Worm (Caenorhabditis elegans): ENCODE data around the gene W01F3.2.

W01F3.2 gene

ce11 chrV:20660025-20660424 lies at the start of gene W01F3.2:
TSS of gene W01F3.2 (plus strand) at chrV:20660325.
- TF ChIP-seq unc-62 (GFP tag; optimal IDR thresholded peaks at IDR 0.05) = no peak

- no peak for TF ChIP-seq unc-62 (GFP tag; optimal IDR thresholded peaks at IDR 0.05)
Observed at ce11 chrV:20618632-20619031, 41.5 kb upstream of the W01F3.2 start, which contains the start of gene F46B3.7. TSS of gene F46B3.7 (minus strand) at chrV:20618732.

ce11 chrV:20623060-20623459 lies 37.1 kb upstream of the W01F3.2 start, which contains the start of gene F46B3.8:
TSS of gene F46B3.8 (minus strand) at chrV:20623160.
- no peak for TF ChIP-seq unc-62 (GFP tag; optimal IDR thresholded peaks at IDR 0.05)

- no peak for TF ChIP-seq unc-62 (GFP tag; optimal IDR thresholded peaks at IDR 0.05)
Observed at ce11 chrV:20625260-20625659, 34.9 kb upstream of the W01F3.2 start.

ce11 chrV:20626043-20626761 lies 33.9 kb upstream of the W01F3.2 start, which contains the start of the genes F46B3.9 and srz-18:
TSS of gene F46B3.9 (minus strand) at chrV:20626143.
TSS of gene srz-18 (plus strand) at chrV:20626711.
- no peak for TF ChIP-seq unc-62 (GFP tag; optimal IDR thresholded peaks at IDR 0.05)

ce11 chrV:20631255-20631654 lies 28.9 kb upstream of the W01F3.2 start, which contains the start of gene F46B3.14:
TSS of gene F46B3.14 (minus strand) at chrV:20631355.
- TF ChIP-seq unc-62 (GFP tag; optimal IDR thresholded peaks at IDR 0.05) = no peak

ce11 chrV:20633619-20634018 lies 26.5 kb upstream of the W01F3.2 start, which contains the start of gene F46B3.15:
TSS of gene F46B3.15 (minus strand) at chrV:20633719.
- TF ChIP-seq unc-62 (GFP tag; optimal IDR thresholded peaks at IDR 0.05) = no peak

- no peak for TF ChIP-seq unc-62 (GFP tag; optimal IDR thresholded peaks at IDR 0.05)
Observed at ce11 chrV:20634330-20634729, 25.8 kb upstream of the W01F3.2 start, which contains the start of gene F46B3.16. TSS of gene F46B3.16 (plus strand) at chrV:20634630.

- TF ChIP-seq unc-62 (GFP tag; optimal IDR thresholded peaks at IDR 0.05) = no peak
Observed at ce11 chrV:20636855-20637254, 23.3 kb upstream of the W01F3.2 start, which contains the start of gene ttr-13. TSS of gene ttr-13 (minus strand) at chrV:20636955.

- no peak for TF ChIP-seq unc-62 (GFP tag; optimal IDR thresholded peaks at IDR 0.05)
Observed at ce11 chrV:20638344-20638743, 21.8 kb upstream of the W01F3.2 start, which contains the start of gene Y44A6B.3. TSS of gene Y44A6B.3 (minus strand) at chrV:20638444.

ce11 chrV:20639294-20639693 lies 20.8 kb upstream of the W01F3.2 start, which contains the start of gene srxa-14:
TSS of gene srxa-14 (plus strand) at chrV:20639594.
- TF ChIP-seq unc-62 (GFP tag; optimal IDR thresholded peaks at IDR 0.05) = no peak

ce11 chrV:20641896-20642295 lies 18.2 kb upstream of the W01F3.2 start, which contains the start of gene srxa-15:
TSS of gene srxa-15 (plus strand) at chrV:20642196.
- no peak for TF ChIP-seq unc-62 (GFP tag; optimal IDR thresholded peaks at IDR 0.05)

ce11 chrV:20645479-20645878 lies 14.6 kb upstream of the W01F3.2 start:
- TF ChIP-seq unc-62 (GFP tag; optimal IDR thresholded peaks at IDR 0.05) = no peak

- TF ChIP-seq unc-62 (GFP tag; optimal IDR thresholded peaks at IDR 0.05) = no peak
Observed at ce11 chrV:20648868-20649267, 11.3 kb upstream of the W01F3.2 start.

- TF ChIP-seq unc-62 (GFP tag; optimal IDR thresholded peaks at IDR 0.05) = no peak
Observed at ce11 chrV:20651923-20652322, 8.2 kb upstream of the W01F3.2 start.

ce11 chrV:20654350-20654749 lies 5.8 kb upstream of the W01F3.2 start, which contains the start of gene mnr-1:
TSS of gene mnr-1 (plus strand) at chrV:20654650.
- TF ChIP-seq unc-62 (GFP tag; optimal IDR thresholded peaks at IDR 0.05) = no peak

- no peak for TF ChIP-seq unc-62 (GFP tag; optimal IDR thresholded peaks at IDR 0.05)
Observed at ce11 chrV:20655174-20655573, 5.0 kb upstream of the W01F3.2 start.
